Fruit fly (Drosophila melanogaster) whole organism: ENCODE results near the gene Cpn.

Experiments
- CG8478 ChIP-seq: fragments of >200 bp; optimal IDR thresholded peaks from 2 replicates; lab custom pipeline; 2018; ENCODE audit warnings: inconsistent platforms
- Dll ChIP-seq: fragments of >200 bp; optimal IDR thresholded peaks from 2 replicates; lab custom pipeline; 2017
- pan ChIP-seq: fragments of >200 bp; optimal IDR thresholded peaks from 2 replicates; lab custom pipeline; 2017
- usp ChIP-seq: fragments of >200 bp; optimal IDR thresholded peaks from 2 replicates; lab custom pipeline; 2017; ENCODE audit warnings: missing biosample characterization, missing genetic modification characterization, mixed read lengths

DNA sequence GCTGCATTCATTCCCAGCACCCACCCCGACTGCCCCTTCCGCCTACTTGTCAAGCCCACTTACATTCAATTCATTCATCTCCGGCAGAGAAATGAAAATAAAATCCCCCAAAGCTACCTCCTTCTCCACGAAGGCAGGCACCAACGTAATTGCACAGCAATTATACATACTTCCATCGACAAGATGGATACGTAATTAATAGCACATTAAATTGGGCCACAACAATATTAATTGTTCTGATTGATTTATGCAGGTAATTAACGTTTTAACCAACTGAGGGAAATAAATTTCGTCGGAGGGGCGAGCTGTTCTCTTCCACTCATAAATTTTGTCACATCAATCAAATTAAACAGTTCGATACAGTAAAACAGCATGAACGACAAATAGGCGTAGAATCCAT, 31.7 kb upstream of the Cpn start, which contains the start of gene Adk1:
- TF ChIP-seq Dll (lab: Kevin White, UChicago) (no peak), pan (lab: Kevin White, UChicago) (no peak), CG8478 (lab: Kevin White, UChicago) (no peak), usp (GFP tag; lab: Kevin White, UChicago) (no peak)
